Fruit fly (Drosophila melanogaster): Measurements from ENCODE around the gene COX8.

The COX8 gene

DNA sequence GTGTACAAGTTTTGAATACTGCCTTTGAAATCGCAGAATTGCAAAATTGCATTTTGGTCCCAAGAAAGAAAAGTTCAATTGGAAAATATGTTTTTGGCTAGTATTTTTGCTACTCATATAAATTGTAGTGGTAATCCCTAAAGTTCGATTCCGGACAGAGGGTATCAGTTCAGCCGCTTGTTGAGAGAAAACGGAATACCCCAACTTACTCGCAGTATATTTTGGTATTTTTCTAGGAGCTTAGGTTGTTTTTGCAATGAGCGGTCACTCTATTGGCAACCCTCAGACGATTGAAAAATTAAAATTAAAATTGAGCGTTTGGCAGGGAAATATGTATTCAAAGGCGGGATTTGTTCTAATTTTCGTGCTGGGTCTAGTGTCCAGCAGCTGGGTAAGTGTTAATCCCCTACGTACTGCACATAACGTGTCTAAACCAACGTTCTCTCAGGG, 35.1 kb upstream of the COX8 start (continued):
- TF ChIP-seq gfzf (GFP tag; optimal IDR thresholded peaks at IDR 0.05) (peak; percentile 70), cwo (GFP tag; optimal IDR thresholded peaks at IDR 0.05) (no peak), CG11723 (GFP tag; optimal IDR thresholded peaks at IDR 0.05) (no peak), Hand (GFP tag; optimal IDR thresholded peaks at IDR 0.05) (no peak), CG11085 (GFP tag; IDR thresholded peaks at IDR 0.05) (no peak), pb (GFP tag; optimal IDR thresholded peaks at IDR 0.05) (no peak), Mad (GFP tag; optimal IDR thresholded peaks at IDR 0.05) (no peak), lab (GFP tag; optimal IDR thresholded peaks at IDR 0.05) (no peak), Rfx (GFP tag; IDR thresholded peaks at IDR 0.05) (no peak), CG4282 (GFP tag; optimal IDR thresholded peaks at IDR 0.05) (no peak), CG17802 (tag; optimal IDR thresholded peaks at IDR 0.05) (no peak), CG3065 (GFP tag; optimal IDR thresholded peaks at IDR 0.05) (no peak), Camta (GFP tag; optimal IDR thresholded peaks at IDR 0.05) (no peak), CG12391 (tag; optimal IDR thresholded peaks at IDR 0.05) (no peak), klu (GFP tag; IDR thresholded peaks at IDR 0.05) (no peak), CG12744 (GFP tag; optimal IDR thresholded peaks at IDR 0.05) (no peak), Tbp (GFP tag; optimal IDR thresholded peaks at IDR 0.05) (no peak), corto (GFP tag; optimal IDR thresholded peaks at IDR 0.05) (no peak), dpn (GFP tag; optimal IDR thresholded peaks at IDR 0.05) (peak in 1 of 2 experiments; percentile 21), CG43689 (GFP tag; IDR thresholded peaks at IDR 0.05) (no peak), ssp (GFP tag; IDR thresholded peaks at IDR 0.05) (peak; percentile 43; the same call in 1 of the 2 replicates), Med (GFP tag) (no peak), Hr39 (optimal IDR thresholded peaks at IDR 0.05) (no peak), gem (tag; optimal IDR thresholded peaks at IDR 0.05) (no peak), CG32532 (GFP tag; IDR thresholded peaks at IDR 0.05) (no peak), Vsx1 (GFP tag; optimal IDR thresholded peaks at IDR 0.05) (no peak), jumu (GFP tag; optimal IDR thresholded peaks at IDR 0.05) (no peak), CG10267 (tag; optimal IDR thresholded peaks at IDR 0.05) (no peak), HLH3B (GFP tag; IDR thresholded peaks at IDR 0.05) (no peak), E2f2 (GFP tag; IDR thresholded peaks at IDR 0.05) (peak; percentile 44), Deaf1 (tag; optimal IDR thresholded peaks at IDR 0.05) (no peak), kay (GFP tag; optimal IDR thresholded peaks at IDR 0.05) (no peak), CG17385 (GFP tag; optimal IDR thresholded peaks at IDR 0.05) (no peak), CG4617 (GFP tag; optimal IDR thresholded peaks at IDR 0.05; ENCODE audit: borderline replicate concordance) (peak; percentile 86), rib (GFP tag; IDR thresholded peaks at IDR 0.05) (no peak), slp2 (GFP tag; optimal IDR thresholded peaks at IDR 0.05) (no peak), CG10147 (GFP tag; optimal IDR thresholded peaks at IDR 0.05) (no peak), C15 (GFP tag; IDR thresholded peaks at IDR 0.05) (no peak), trem (tag; optimal IDR thresholded peaks at IDR 0.05) (peak; percentile 13), ash1 (GFP tag; optimal IDR thresholded peaks at IDR 0.05) (no peak), CG13296 (GFP tag; optimal IDR thresholded peaks at IDR 0.05) (no peak), CG17829 (tag; optimal IDR thresholded peaks at IDR 0.05) (no peak), CG16815 (GFP tag; optimal IDR thresholded peaks at IDR 0.05) (no peak), CG17359 (tag; optimal IDR thresholded peaks at IDR 0.05) (no peak), Drgx (GFP tag; IDR thresholded peaks at IDR 0.05) (no peak), CG11093 (GFP tag; IDR thresholded peaks at IDR 0.05) (no peak), CG1233 (GFP tag; optimal IDR thresholded peaks at IDR 0.05) (no peak), Opbp (GFP tag; IDR thresholded peaks at IDR 0.05; ENCODE audit: partially characterized antibody) (peak; percentile 28; the same call in 1 of the 3 replicates), br (optimal IDR thresholded peaks at IDR 0.05) (no peak), CG1647 (GFP tag; optimal IDR thresholded peaks at IDR 0.05) (no peak), Abd-B (GFP tag; optimal IDR thresholded peaks at IDR 0.05) (no peak), CG5953 (GFP tag; IDR thresholded peaks at IDR 0.05) (no peak), CG3163 (GFP tag; optimal IDR thresholded peaks at IDR 0.05) (no peak)

Data from whole organism, embryonic.